Fruit fly (Drosophila melanogaster) whole organism, wandering third instar larva: ENCODE data around the gene Osi21.

Experiments
- Abd-B ChIP-seq: fragments of >200 bp; optimal IDR thresholded peaks from 2 replicates; lab custom pipeline; 2017; ENCODE audit warnings: missing biosample characterization, missing genetic modification characterization
- Dfd ChIP-seq: fragments of >200 bp; optimal IDR thresholded peaks from 2 replicates; lab custom pipeline; 2017; ENCODE audit warnings: missing biosample characterization, missing genetic modification characterization
- GATAd ChIP-seq: sonication (Bioruptor generic); optimal IDR thresholded peaks from 2 replicates; lab custom pipeline; 2016; ENCODE audit warnings: missing biosample characterization, missing genetic modification characterization
- Hr78 ChIP-seq: fragments of >200 bp; optimal IDR thresholded peaks from 2 replicates; lab custom pipeline; 2017; ENCODE audit warnings: missing biosample characterization, missing genetic modification characterization
- Myc ChIP-seq: fragments of >200 bp; optimal IDR thresholded peaks from 2 replicates; lab custom pipeline; 2017
- N ChIP-seq: fragments of >200 bp; optimal IDR thresholded peaks from 2 replicates; lab custom pipeline; 2018; ENCODE audit warnings: missing biosample characterization, missing external identifiers, missing genetic modification characterization
- OdsH ChIP-seq: fragments of 200-800 bp; sonication (Bioruptor generic); optimal IDR thresholded peaks from 2 replicates; lab custom pipeline; 2016; ENCODE audit warnings: missing biosample characterization, mild to moderate bottlenecking, missing genetic modification characterization
- Sp1 ChIP-seq: fragments of 200-800 bp; sonication (Bioruptor generic); optimal IDR thresholded peaks from 3 replicates; lab custom pipeline; 2019; ENCODE audit warnings: missing biosample characterization, mild to moderate bottlenecking, missing genetic modification characterization, moderate library complexity
- brk ChIP-seq: fragments of 200-800 bp; sonication (Bioruptor generic); optimal IDR thresholded peaks from 2 replicates; lab custom pipeline; 2016; ENCODE audit warnings: missing biosample characterization, mild to moderate bottlenecking, missing genetic modification characterization
- ey ChIP-seq: fragments of 200-800 bp; sonication (Bioruptor generic); optimal IDR thresholded peaks from 2 replicates; lab custom pipeline; 2016; ENCODE audit warnings: missing biosample characterization, missing genetic modification characterization
- h ChIP-seq: fragments of 200-800 bp; sonication (Bioruptor generic); optimal IDR thresholded peaks from 3 replicates; lab custom pipeline; 2016; ENCODE audit warnings: missing biosample characterization, mild to moderate bottlenecking, missing genetic modification characterization
- lola ChIP-seq: fragments of >200 bp; optimal IDR thresholded peaks from 2 replicates; lab custom pipeline; 2017; ENCODE audit warnings: missing biosample characterization, missing genetic modification characterization
- usp ChIP-seq: fragments of >200 bp; optimal IDR thresholded peaks from 2 replicates; lab custom pipeline; 2017; ENCODE audit warnings: missing biosample characterization, missing genetic modification characterization

DNA sequence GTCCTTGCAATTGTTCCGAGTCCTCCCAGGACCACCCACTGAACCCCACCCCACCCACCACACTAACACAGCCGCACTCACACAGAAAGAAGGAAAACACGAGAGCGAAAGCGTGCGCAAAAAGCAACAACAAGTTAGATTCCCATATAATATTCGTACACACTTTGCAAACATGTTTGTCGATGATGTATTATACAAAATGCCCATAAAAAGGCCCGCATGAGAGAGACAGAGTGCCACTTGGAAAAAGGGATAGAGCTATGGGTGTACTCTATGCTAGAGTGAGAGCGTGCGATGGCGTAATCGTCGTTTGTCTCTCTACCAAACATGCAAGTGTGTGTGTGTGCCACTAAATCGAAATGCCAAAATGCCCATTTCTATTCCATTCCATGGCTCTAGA is 37.8 kb downstream of the Osi21 start:
- no peak for TF ChIP-seq usp
- TF ChIP-seq h (GFP tag; lab: Kevin White, UChicago), result no peak
- no peak for TF ChIP-seq Hr78 (GFP tag; lab: Kevin White, UChicago)
- no peak for TF ChIP-seq N (GFP tag; lab: Kevin White, UChicago)
- no peak for TF ChIP-seq Myc (lab: Kevin White, UChicago)
- TF ChIP-seq ey (GFP tag; lab: Kevin White, UChicago), result no peak
- no peak for TF ChIP-seq brk (GFP tag; lab: Kevin White, UChicago)
- TF ChIP-seq Abd-B, result no peak
- TF ChIP-seq lola (GFP tag; lab: Kevin White, UChicago), result no peak
- no peak for TF ChIP-seq OdsH (GFP tag; lab: Kevin White, UChicago)
- no peak for TF ChIP-seq GATAd (GFP tag; lab: Kevin White, UChicago)
- TF ChIP-seq Sp1, result no peak
- no peak for TF ChIP-seq Dfd (GFP tag; lab: Kevin White, UChicago)
